Worm (Caenorhabditis elegans): Measurements from ENCODE around the gene ram-5.

DNA sequence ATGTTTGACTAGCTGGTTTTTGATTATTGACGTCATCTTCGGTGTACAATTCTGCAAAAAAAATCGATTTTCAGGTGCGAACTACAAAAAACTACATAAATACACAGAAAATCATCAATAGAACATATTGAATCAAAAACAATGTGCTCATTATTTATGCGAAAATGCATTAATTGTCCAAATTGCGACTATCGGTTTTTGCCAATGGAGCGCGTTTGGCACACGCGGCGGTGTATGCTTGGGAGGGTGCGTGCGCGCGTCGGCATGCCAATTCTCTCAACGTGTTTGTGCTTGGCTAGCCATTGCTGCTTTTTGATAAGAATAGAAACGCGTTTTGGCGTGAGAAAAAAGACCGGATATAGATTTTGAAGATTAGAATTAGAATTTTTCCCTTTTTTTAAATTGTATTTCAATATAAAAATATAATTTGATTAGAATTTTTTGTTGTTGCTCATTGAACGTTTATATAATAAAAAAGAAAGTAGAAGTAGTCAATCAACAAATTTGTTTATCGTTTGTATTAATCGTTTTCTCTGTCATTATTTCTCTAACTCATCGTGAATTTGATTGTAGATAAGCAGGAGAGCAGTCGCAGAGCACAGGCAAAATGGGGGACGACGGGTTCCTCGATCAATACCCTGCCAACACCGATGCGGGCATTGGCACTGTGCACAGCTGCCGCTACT lies 39.2 kb downstream of the ram-5 start, which contains the start of the genes C44H4.4 and tap-1:
- TF ChIP-seq ceh-45 (GFP tag; IDR thresholded peaks at IDR 0.05) (no peak), pha-4 (tag; optimal IDR thresholded peaks at IDR 0.05) (no peak), elt-2 (tag; optimal IDR thresholded peaks at IDR 0.05) (peak; percentile 30), C38D4.7 (GFP tag; optimal IDR thresholded peaks at IDR 0.05) (no peak), C08G9.2 (tag; optimal IDR thresholded peaks at IDR 0.05) (no peak), sox-4 (tag; optimal IDR thresholded peaks at IDR 0.05) (no peak)
